Fruit fly (Drosophila melanogaster): Measurements from ENCODE around the gene tfc.
A peak's percentile ranks its signal among the peaks of the same experiment; 100 is the strongest.

tfc gene

dm6 chr3L:1319097-1319725 is 63.0 kb downstream of the tfc start (continued):
- TF ChIP-seq CG12219 (GFP tag; optimal IDR thresholded peaks at IDR 0.05) (peak; percentile 76), Hand (GFP tag; optimal IDR thresholded peaks at IDR 0.05) (no peak), B-H2 (GFP tag; optimal IDR thresholded peaks at IDR 0.05) (no peak), CG13296 (GFP tag; optimal IDR thresholded peaks at IDR 0.05) (peak; percentile 26), prd (optimal IDR thresholded peaks at IDR 0.05) (no peak), prd (GFP tag; IDR thresholded peaks at IDR 0.05) (peak; percentile 85), CG12769 (tag; optimal IDR thresholded peaks at IDR 0.05) (peak; percentile 69), kni (GFP tag; optimal IDR thresholded peaks at IDR 0.05) (no peak), CG1024 (GFP tag; IDR thresholded peaks at IDR 0.05) (peak; percentile 78), CG15073 (GFP tag; optimal IDR thresholded peaks at IDR 0.05) (peak; percentile 29), CG1529 (GFP tag; optimal IDR thresholded peaks at IDR 0.05) (peak; percentile 81), gsb-n (tag; optimal IDR thresholded peaks at IDR 0.05) (no peak), H15 (GFP tag; IDR thresholded peaks at IDR 0.05) (peak; percentile 70), CG6272 (GFP tag; IDR thresholded peaks at IDR 0.05) (peak; percentile 66), Xbp1 (GFP tag; optimal IDR thresholded peaks at IDR 0.05) (peak; percentile 86), CG11456 (GFP tag; IDR thresholded peaks at IDR 0.05) (peak; percentile 58; the same call in 1 of the 3 replicates), CG3838 (GFP tag; optimal IDR thresholded peaks at IDR 0.05) (no peak), br (optimal IDR thresholded peaks at IDR 0.05) (no peak), CG1832 (GFP tag; optimal IDR thresholded peaks at IDR 0.05) (no peak), ttk (GFP tag; IDR thresholded peaks at IDR 0.05) (peak; percentile 81), z (GFP tag; IDR thresholded peaks at IDR 0.05) (0 out of 3 replicates have a peak, but pooled peaks have one; percentile 17), yki (optimal IDR thresholded peaks at IDR 0.05) (no peak), exex (tag; optimal IDR thresholded peaks at IDR 0.05) (no peak), vnd (GFP tag; IDR thresholded peaks at IDR 0.05; ENCODE audit: partially characterized antibody) (no peak), CG9932 (GFP tag; IDR thresholded peaks at IDR 0.05) (no peak), CG16813 (GFP tag; IDR thresholded peaks at IDR 0.05; ENCODE audit: partially characterized antibody) (no peak), Atf3 (GFP tag; optimal IDR thresholded peaks at IDR 0.05) (peak; percentile 76), CG16815 (GFP tag; optimal IDR thresholded peaks at IDR 0.05) (peak; percentile 32), disco-r (GFP tag; optimal IDR thresholded peaks at IDR 0.05) (no peak), CG9797 (GFP tag; optimal IDR thresholded peaks at IDR 0.05) (no peak), tx (GFP tag; optimal IDR thresholded peaks at IDR 0.05) (peak; percentile 42), CG8924 (tag; optimal IDR thresholded peaks at IDR 0.05) (peak; percentile 70), CG12391 (tag; optimal IDR thresholded peaks at IDR 0.05) (peak; percentile 82), CG13894 (tag; optimal IDR thresholded peaks at IDR 0.05) (no peak), Dbx (GFP tag; IDR thresholded peaks at IDR 0.05) (peak; percentile 53; the same call in 1 of the 3 replicates), zen2 (GFP tag; IDR thresholded peaks at IDR 0.05; ENCODE audit: partially characterized antibody) (no peak), Lim3 (GFP tag; IDR thresholded peaks at IDR 0.05) (peak; percentile 58; the same call in 1 of the 2 replicates), CG10979 (tag; optimal IDR thresholded peaks at IDR 0.05) (peak; percentile 86), Camta (GFP tag; optimal IDR thresholded peaks at IDR 0.05) (peak; percentile 49), CG4282 (GFP tag; optimal IDR thresholded peaks at IDR 0.05) (no peak), da (GFP tag; optimal IDR thresholded peaks at IDR 0.05) (peak; percentile 20), cad (GFP tag; optimal IDR thresholded peaks at IDR 0.05) (no peak), CG33213 (GFP tag; optimal IDR thresholded peaks at IDR 0.05) (peak; percentile 66), usp (GFP tag; optimal IDR thresholded peaks at IDR 0.05) (no peak), Meics (GFP tag; optimal IDR thresholded peaks at IDR 0.05) (peak; percentile 58), CG6683 (GFP tag; optimal IDR thresholded peaks at IDR 0.05) (peak; percentile 11), CG30431 (GFP tag; optimal IDR thresholded peaks at IDR 0.05) (peak; percentile 42), CG10959 (GFP tag; IDR thresholded peaks at IDR 0.05) (peak; percentile 75), unpg (GFP tag; optimal IDR thresholded peaks at IDR 0.05) (peak; percentile 81), CG13775 (GFP tag; optimal IDR thresholded peaks at IDR 0.05) (peak; percentile 52), dm (GFP tag; optimal IDR thresholded peaks at IDR 0.05) (peak; percentile 25)

Measured in whole organism, embryonic.